Fruit fly (Drosophila melanogaster) whole organism, adult: ENCODE measurements around the gene Or88a.

ENCODE experiments used
- CG11617 ChIP-seq: fragments of 200-800 bp; sonication (Bioruptor generic); optimal IDR thresholded peaks from 2 replicates; lab custom pipeline; 2017; ENCODE audit warnings: mild to moderate bottlenecking, missing biosample characterization, missing genetic modification reagents, missing genetic modification characterization
- CG12768 ChIP-seq: fragments of 200-800 bp; sonication (Bioruptor generic); optimal IDR thresholded peaks from 2 replicates; lab custom pipeline; 2017; ENCODE audit warnings: missing biosample characterization, missing genetic modification characterization, mild to moderate bottlenecking, moderate library complexity, missing genetic modification reagents
- CG14711 ChIP-seq: fragments of 200-800 bp; sonication (Bioruptor generic); optimal IDR thresholded peaks from 2 replicates; lab custom pipeline; 2018; ENCODE audit warnings: missing biosample characterization, mild to moderate bottlenecking, missing genetic modification characterization, moderate library complexity
- CG1620 ChIP-seq: fragments of 200-800 bp; sonication (Bioruptor generic); optimal IDR thresholded peaks from 2 replicates; lab custom pipeline; 2016; ENCODE audit warnings: missing biosample characterization, missing genetic modification characterization
- CG33017 ChIP-seq: fragments of 200-800 bp; sonication (Bioruptor generic); optimal IDR thresholded peaks from 2 replicates; lab custom pipeline; 2018; ENCODE audit warnings: missing biosample characterization, mild to moderate bottlenecking, missing genetic modification characterization, moderate library complexity
- CG5204 ChIP-seq: fragments of 200-800 bp; sonication (Bioruptor generic); optimal IDR thresholded peaks from 2 replicates; lab custom pipeline; 2016; ENCODE audit warnings: missing biosample characterization, missing genetic modification characterization
- CG7045 ChIP-seq: fragments of 200-800 bp; sonication (Bioruptor generic); optimal IDR thresholded peaks from 2 replicates; lab custom pipeline; 2017; ENCODE audit warnings: missing biosample characterization, mild to moderate bottlenecking, missing genetic modification characterization
- CG7101 ChIP-seq: fragments of 200-800 bp; sonication (Bioruptor generic); optimal IDR thresholded peaks from 2 replicates; lab custom pipeline; 2018; ENCODE audit warnings: missing biosample characterization, mild to moderate bottlenecking, missing genetic modification characterization, moderate library complexity
- Clk ChIP-seq: fragments of 200-800 bp; sonication (Bioruptor generic); optimal IDR thresholded peaks from 2 replicates; lab custom pipeline; 2017; ENCODE audit warnings: missing biosample characterization, missing genetic modification characterization
- Crg-1 ChIP-seq: fragments of 200-800 bp; sonication (Bioruptor generic); optimal IDR thresholded peaks from 2 replicates; lab custom pipeline; 2016; ENCODE audit warnings: missing biosample characterization, missing genetic modification characterization
- Hr96 ChIP-seq: fragments of 200-800 bp; sonication (Bioruptor generic); optimal IDR thresholded peaks from 2 replicates; lab custom pipeline; 2016; ENCODE audit warnings: missing biosample characterization, missing genetic modification characterization
- Mnt ChIP-seq: fragments of 200-800 bp; sonication (Bioruptor generic); optimal IDR thresholded peaks from 2 replicates; lab custom pipeline; 2016; ENCODE audit warnings: missing biosample characterization, mild to moderate bottlenecking, missing genetic modification characterization
- bab1 ChIP-seq: fragments of 200-800 bp; sonication (Bioruptor generic); optimal IDR thresholded peaks from 3 replicates; lab custom pipeline; 2019; ENCODE audit warnings: missing biosample characterization, mild to moderate bottlenecking, missing genetic modification characterization, moderate library complexity
- cic ChIP-seq: fragments of 200-800 bp; sonication (Bioruptor generic); optimal IDR thresholded peaks from 2 replicates; lab custom pipeline; 2017; ENCODE audit warnings: missing biosample characterization, mild to moderate bottlenecking, missing genetic modification characterization, moderate library complexity
- cnc ChIP-seq, 2 experiments: fragments of >200 bp; optimal IDR thresholded peaks; 2 replicates each; lab custom pipeline; 2017
- kay ChIP-seq: fragments of 200-800 bp; sonication (Bioruptor generic); peaks from one replicate; lab custom pipeline; 2016; ENCODE audit warnings: missing biosample characterization, missing genetic modification characterization, borderline replicate concordance
- ovo ChIP-seq: fragments of 200-800 bp; sonication (Bioruptor generic); optimal IDR thresholded peaks from 2 replicates; lab custom pipeline; 2016; ENCODE audit warnings: missing biosample characterization, missing genetic modification characterization
- pad ChIP-seq: fragments of 200-800 bp; sonication (Bioruptor generic); optimal IDR thresholded peaks from 3 replicates; lab custom pipeline; 2017; ENCODE audit warnings: missing biosample characterization, missing genetic modification characterization, mild to moderate bottlenecking, moderate library complexity, missing genetic modification reagents
- tj ChIP-seq: fragments of 200-800 bp; sonication (Bioruptor generic); optimal IDR thresholded peaks from 3 replicates; lab custom pipeline; 2017; ENCODE audit warnings: missing biosample characterization, mild to moderate bottlenecking, missing genetic modification characterization, moderate library complexity
- toe ChIP-seq: fragments of 200-800 bp; sonication (Bioruptor generic); optimal IDR thresholded peaks from 2 replicates; lab custom pipeline; 2016; ENCODE audit warnings: missing biosample characterization, missing genetic modification characterization

Or88a gene

DNA sequence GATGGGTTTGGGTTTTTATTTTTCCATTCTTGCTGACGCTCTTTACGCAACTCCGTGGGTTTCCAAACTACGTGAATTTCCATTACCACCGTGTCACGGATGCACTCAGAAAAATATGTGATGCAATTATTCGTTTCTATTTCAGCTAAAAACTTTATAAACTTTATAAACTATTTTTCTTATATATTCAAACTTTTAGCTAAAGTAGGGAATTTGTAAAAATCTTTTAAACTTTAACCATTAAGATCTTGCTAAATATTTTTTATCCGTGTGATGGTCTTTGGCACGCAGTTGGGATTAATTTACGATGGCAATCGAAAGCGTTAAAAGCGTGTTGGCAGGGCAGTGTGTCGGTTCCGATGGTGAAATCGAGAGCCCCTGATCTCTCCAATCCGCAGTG, 13.8 kb upstream of the Or88a start:
- TF ChIP-seq Hr96 (GFP tag; lab: Kevin White, UChicago) (no peak), ovo (GFP tag; lab: Kevin White, UChicago) (no peak), Mnt (GFP tag; lab: Kevin White, UChicago) (no peak), toe (GFP tag; lab: Kevin White, UChicago) (no peak), cnc (optimal IDR thresholded peaks at IDR 0.05; lab: Kevin White, UChicago) (no peak), kay (GFP tag; lab: Kevin White, UChicago) (no peak), CG1620 (no peak), CG12768 (GFP tag; lab: Kevin White, UChicago) (no peak), CG33017 (tag; lab: Kevin White, UChicago) (no peak), bab1 (GFP tag; lab: Kevin White, UChicago) (no peak), CG7101 (tag; lab: Kevin White, UChicago) (no peak)

DNA sequence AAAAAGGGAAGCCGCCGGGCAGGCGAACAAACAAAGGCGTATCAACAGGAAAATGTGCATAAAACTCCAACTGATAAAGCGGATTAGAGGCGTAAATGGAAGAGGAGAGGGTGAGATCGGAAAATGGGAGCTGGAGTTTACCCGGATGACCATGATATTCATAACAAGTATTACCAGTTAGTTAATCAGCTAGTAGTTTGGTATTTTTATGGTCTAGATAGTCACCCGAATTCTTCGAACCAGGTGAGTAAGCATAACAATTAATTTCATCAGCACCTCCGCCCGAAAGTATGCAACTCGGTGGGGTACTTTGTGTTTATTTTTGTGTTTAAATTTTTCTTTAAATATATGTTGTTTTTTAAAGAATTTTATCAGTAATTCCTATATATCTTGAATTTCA, 13.3 kb upstream of the Or88a start:
- TF ChIP-seq toe (GFP tag; lab: Kevin White, UChicago) (no peak), Clk (GFP tag; lab: Kevin White, UChicago) (no peak), CG7101 (tag; lab: Kevin White, UChicago) (no peak), CG14711 (tag; lab: Kevin White, UChicago) (no peak), bab1 (GFP tag; lab: Kevin White, UChicago) (no peak), CG7045 (GFP tag; lab: Kevin White, UChicago) (no peak), tj (GFP tag; lab: Kevin White, UChicago) (no peak), CG5204 (no peak), Crg-1 (GFP tag; lab: Kevin White, UChicago) (no peak)

DNA sequence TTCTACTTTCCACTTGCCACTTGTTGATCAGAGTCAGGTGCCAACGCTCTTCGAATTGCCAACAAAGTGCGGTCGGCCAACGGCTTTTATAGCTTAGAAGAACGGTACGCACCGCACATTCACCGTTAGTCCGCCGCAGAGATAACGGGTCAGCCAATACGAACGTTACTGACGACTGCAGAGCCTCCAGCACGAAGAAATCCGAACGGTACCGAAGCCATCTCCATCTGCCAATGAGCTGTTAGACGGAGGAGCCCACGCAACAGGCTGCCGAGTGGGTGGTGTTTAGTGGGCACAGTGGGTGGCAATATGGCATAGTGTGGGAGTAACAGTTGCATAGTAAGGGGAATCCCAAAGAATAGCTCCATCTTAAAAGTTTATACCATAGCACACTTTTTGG, 12.5 kb upstream of the Or88a start, which contains the start of gene CCHa1:
Gene CCHa1, minus strand, starts transcription at position 44 of the 400 bp plus-strand sequence.
- TF ChIP-seq pad (GFP tag; lab: Kevin White, UChicago), result no peak
- TF ChIP-seq Clk (GFP tag; lab: Kevin White, UChicago), result no peak
- no peak for TF ChIP-seq tj (GFP tag; lab: Kevin White, UChicago)
- no peak for TF ChIP-seq CG12768 (GFP tag; lab: Kevin White, UChicago)
- no peak for TF ChIP-seq Hr96 (GFP tag; lab: Kevin White, UChicago)
- TF ChIP-seq CG7045 (GFP tag; lab: Kevin White, UChicago), result no peak
- TF ChIP-seq CG33017 (tag; lab: Kevin White, UChicago), result no peak
- no peak for TF ChIP-seq Mnt (GFP tag; lab: Kevin White, UChicago)
- TF ChIP-seq bab1 (GFP tag; lab: Kevin White, UChicago), result no peak
- TF ChIP-seq ovo (GFP tag; lab: Kevin White, UChicago), result no peak
- no peak for TF ChIP-seq CG7101 (tag; lab: Kevin White, UChicago)
- no peak for TF ChIP-seq CG11617 (GFP tag; lab: Kevin White, UChicago)
- no peak for TF ChIP-seq Crg-1 (GFP tag; lab: Kevin White, UChicago)
- TF ChIP-seq kay (GFP tag; lab: Kevin White, UChicago), result no peak

DNA sequence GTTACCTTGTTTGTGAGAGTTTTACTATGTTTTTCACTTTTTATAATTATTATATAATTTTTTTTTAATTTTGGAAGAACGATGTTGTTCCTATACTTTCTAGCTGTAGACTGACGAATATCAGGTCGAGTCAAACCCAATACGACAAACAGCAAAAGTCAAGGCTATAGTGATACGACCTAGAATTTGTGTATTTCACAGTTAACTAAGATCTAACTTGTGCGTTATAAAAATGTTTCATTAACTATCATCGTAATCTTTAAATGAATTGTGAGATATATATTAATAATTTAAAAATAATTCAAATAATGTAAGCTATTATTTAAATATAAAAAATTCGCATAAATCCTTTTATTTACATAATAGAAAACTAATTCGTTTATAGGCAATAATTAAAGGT, 11.3 kb upstream of the Or88a start, which contains the start of gene CG9920:
Gene CG9920, minus strand, starts transcription at position 101 of the 400 bp plus-strand sequence.
- TF ChIP-seq Hr96 (GFP tag; lab: Kevin White, UChicago) (no peak), CG33017 (tag; lab: Kevin White, UChicago) (no peak), cnc (optimal IDR thresholded peaks at IDR 0.05; lab: Kevin White, UChicago) (no peak), kay (GFP tag; lab: Kevin White, UChicago) (no peak), cic (GFP tag; lab: Kevin White, UChicago) (no peak), Crg-1 (GFP tag; lab: Kevin White, UChicago) (no peak), CG7045 (GFP tag; lab: Kevin White, UChicago) (no peak), toe (GFP tag; lab: Kevin White, UChicago) (no peak), tj (GFP tag; lab: Kevin White, UChicago) (no peak), pad (GFP tag; lab: Kevin White, UChicago) (no peak), CG1620 (no peak), CG14711 (tag; lab: Kevin White, UChicago) (no peak), Mnt (GFP tag; lab: Kevin White, UChicago) (no peak), CG5204 (no peak), ovo (GFP tag; lab: Kevin White, UChicago) (no peak), Clk (GFP tag; lab: Kevin White, UChicago) (no peak), CG7101 (tag; lab: Kevin White, UChicago) (no peak), bab1 (GFP tag; lab: Kevin White, UChicago) (no peak), CG12768 (GFP tag; lab: Kevin White, UChicago) (no peak), CG11617 (GFP tag; lab: Kevin White, UChicago) (no peak)

DNA sequence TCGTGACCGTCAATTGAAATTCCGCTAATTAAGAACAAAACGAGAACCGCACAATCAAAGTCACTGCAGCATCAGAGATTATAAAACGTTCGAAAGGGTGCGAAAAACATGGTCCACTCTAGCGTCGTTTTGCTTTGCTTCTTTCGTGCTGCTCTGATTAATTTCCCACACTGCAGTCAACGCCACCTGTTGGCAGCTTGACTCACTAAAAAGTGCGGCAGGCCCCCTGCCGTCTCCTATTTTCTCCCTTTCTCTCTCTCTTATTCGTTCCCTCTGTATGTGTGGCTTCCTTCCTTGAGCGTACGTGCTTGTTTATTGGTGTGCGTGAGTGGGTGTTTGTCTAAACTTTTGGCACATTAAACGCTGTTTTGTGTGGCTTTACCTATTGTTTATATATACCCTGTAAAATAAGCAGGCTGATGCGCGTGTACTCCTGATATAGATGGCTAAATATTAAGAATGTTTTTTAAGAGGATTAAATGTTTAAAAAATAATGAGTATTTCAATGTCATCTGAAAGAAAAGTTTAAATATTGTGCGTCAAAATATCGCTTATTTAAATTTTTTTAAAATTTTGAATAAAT, 10.6 kb upstream of the Or88a start:
- TF ChIP-seq CG1620 (no peak), Hr96 (GFP tag; lab: Kevin White, UChicago) (no peak), CG5204 (no peak), CG11617 (GFP tag; lab: Kevin White, UChicago) (no peak), toe (GFP tag; lab: Kevin White, UChicago) (peak; percentile 10), CG33017 (tag; lab: Kevin White, UChicago) (no peak)

DNA sequence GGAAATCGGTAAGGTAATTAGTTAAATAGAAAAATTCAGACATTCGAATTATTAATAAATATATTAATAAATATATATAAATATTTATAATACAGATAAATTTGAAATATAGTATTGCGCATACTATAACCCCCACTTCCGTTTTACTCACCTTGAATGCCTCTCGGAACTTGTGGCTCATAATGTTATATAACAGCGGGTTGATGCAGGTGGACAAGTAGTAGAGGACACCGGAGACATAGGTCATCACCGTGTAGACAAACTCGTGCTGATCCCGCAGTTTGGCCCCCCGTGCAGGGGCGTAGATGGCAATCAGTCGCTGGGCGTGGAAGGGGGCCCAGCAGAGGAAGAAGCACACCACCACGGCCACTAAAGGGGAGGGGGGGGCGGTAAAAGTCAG, 8.3 kb upstream of the Or88a start:
- TF ChIP-seq ovo (GFP tag; lab: Kevin White, UChicago) (no peak), CG33017 (tag; lab: Kevin White, UChicago) (no peak), bab1 (GFP tag; lab: Kevin White, UChicago) (no peak), tj (GFP tag; lab: Kevin White, UChicago) (no peak), CG7045 (GFP tag; lab: Kevin White, UChicago) (no peak)
